Fruit fly (Drosophila melanogaster) whole organism, wandering third instar larva: Measurements from ENCODE around the gene Saysd1.

Experiments
- Sp1 ChIP-seq: fragments of 200-800 bp; sonication (Bioruptor generic); optimal IDR thresholded peaks from 3 replicates; lab custom pipeline; 2019; ENCODE audit warnings: missing biosample characterization, mild to moderate bottlenecking, missing genetic modification characterization, moderate library complexity
- pan ChIP-seq: fragments of >200 bp; optimal IDR thresholded peaks from 2 replicates; lab custom pipeline; 2017
- sage ChIP-seq: fragments of 200-800 bp; sonication (Bioruptor generic); optimal IDR thresholded peaks from 2 replicates; lab custom pipeline; 2016; ENCODE audit warnings: missing biosample characterization, mild to moderate bottlenecking, missing genetic modification characterization
- usp ChIP-seq: fragments of >200 bp; optimal IDR thresholded peaks from 2 replicates; lab custom pipeline; 2017; ENCODE audit warnings: missing biosample characterization, missing genetic modification characterization

dm6 chr3R:25260670-25261069 lies 45.7 kb upstream of the Saysd1 start:
- no peak for TF ChIP-seq Sp1
- no peak for TF ChIP-seq sage (GFP tag; lab: Kevin White, UChicago)
- TF ChIP-seq pan (lab: Kevin White, UChicago) = no peak
- no peak for TF ChIP-seq usp
